Fruit fly (Drosophila melanogaster) whole organism, embryonic: ENCODE data around the gene Taf10.

ENCODE experiments used
- Bgb ChIP-seq: fragments of 200-800 bp; sonication (Bioruptor generic); IDR thresholded peaks from 2 replicates; pipeline ENCODE4 v1.3.6; 2022; ENCODE audit warnings: missing biosample characterization, missing genetic modification characterization; ENCODE audit not compliant: partially characterized antibody
- CG10209 ChIP-seq: fragments of 200-800 bp; sonication (Bioruptor generic); optimal IDR thresholded peaks from 3 replicates; lab custom pipeline; 2017; ENCODE audit warnings: missing biosample characterization, mild to moderate bottlenecking, missing genetic modification characterization, missing genetic modification reagents
- CG10274 ChIP-seq: fragments of 200-800 bp; sonication (Bioruptor generic); optimal IDR thresholded peaks from 3 replicates; lab custom pipeline; 2017; ENCODE audit warnings: missing biosample characterization, mild to moderate bottlenecking, missing genetic modification characterization
- CG10431 ChIP-seq: fragments of 200-800 bp; sonication (Bioruptor generic); optimal IDR thresholded peaks from 3 replicates; lab custom pipeline; 2018; ENCODE audit warnings: missing biosample characterization, mild to moderate bottlenecking, missing genetic modification characterization
- CG12391 ChIP-seq: fragments of 200-800 bp; sonication (Bioruptor generic); optimal IDR thresholded peaks from 3 replicates; lab custom pipeline; 2018; ENCODE audit warnings: missing biosample characterization, mild to moderate bottlenecking, missing genetic modification characterization, moderate library complexity
- CG13775 ChIP-seq: fragments of 200-800 bp; sonication (Bioruptor generic); optimal IDR thresholded peaks from 3 replicates; lab custom pipeline; 2017; ENCODE audit warnings: missing biosample characterization, mild to moderate bottlenecking, missing genetic modification characterization
- CG13894 ChIP-seq: fragments of 200-800 bp; sonication (Bioruptor generic); optimal IDR thresholded peaks from 3 replicates; lab custom pipeline; 2018; ENCODE audit warnings: missing biosample characterization, mild to moderate bottlenecking, missing genetic modification characterization, moderate library complexity
- CG15269 ChIP-seq: fragments of 200-800 bp; sonication (Bioruptor generic); optimal IDR thresholded peaks from 2 replicates; lab custom pipeline; 2018; ENCODE audit warnings: missing biosample characterization, mild to moderate bottlenecking, missing genetic modification characterization, moderate library complexity
- CG16779 ChIP-seq: fragments of 200-800 bp; sonication (Bioruptor generic); IDR thresholded peaks from 2 replicates; pipeline ENCODE4 v1.3.6; 2022; ENCODE audit warnings: missing biosample characterization, missing genetic modification characterization
- CG16813 ChIP-seq: fragments of 200-800 bp; sonication (Bioruptor generic); IDR thresholded peaks from 3 replicates; pipeline ENCODE4 v1.3.6; 2022; ENCODE audit warnings: missing biosample characterization, missing genetic modification characterization; ENCODE audit not compliant: partially characterized antibody
- CG2116 ChIP-seq: fragments of 200-800 bp; sonication (Bioruptor generic); optimal IDR thresholded peaks from 3 replicates; lab custom pipeline; 2018; ENCODE audit warnings: missing biosample characterization, mild to moderate bottlenecking, missing genetic modification characterization
- CG2120 ChIP-seq: fragments of 200-800 bp; sonication (Bioruptor generic); optimal IDR thresholded peaks from 3 replicates; lab custom pipeline; 2016; ENCODE audit warnings: missing biosample characterization, missing genetic modification characterization
- CG3838 ChIP-seq: fragments of 200-800 bp; sonication (Bioruptor generic); optimal IDR thresholded peaks from 3 replicates; lab custom pipeline; 2016; ENCODE audit warnings: missing biosample characterization, missing genetic modification characterization
- CG3847 ChIP-seq: fragments of 200-800 bp; sonication (Bioruptor generic); IDR thresholded peaks from 2 replicates; pipeline ENCODE4 v1.3.6; 2022; ENCODE audit warnings: missing biosample characterization, missing genetic modification characterization
- CG6175 ChIP-seq: fragments of 200-800 bp; sonication (Bioruptor generic); IDR thresholded peaks from 3 replicates; pipeline ENCODE4 v1.3.6; 2022; ENCODE audit warnings: missing biosample characterization, missing genetic modification characterization
- CG7372 ChIP-seq: fragments of 200-800 bp; sonication (Bioruptor generic); IDR thresholded peaks from 2 replicates; pipeline ENCODE4 v1.3.6; 2022; ENCODE audit warnings: missing biosample characterization, missing genetic modification characterization
- CG7786 ChIP-seq: fragments of 200-800 bp; sonication (Bioruptor generic); optimal IDR thresholded peaks from 2 replicates; lab custom pipeline; 2016; ENCODE audit warnings: missing biosample characterization, missing genetic modification characterization
- CG7839 ChIP-seq: fragments of 200-800 bp; sonication (Bioruptor generic); optimal IDR thresholded peaks from 3 replicates; lab custom pipeline; 2018; ENCODE audit warnings: missing biosample characterization, mild to moderate bottlenecking, missing genetic modification characterization, moderate library complexity
- CG9932 ChIP-seq: fragments of 200-800 bp; sonication (Bioruptor generic); IDR thresholded peaks from 2 replicates; pipeline ENCODE4 v1.3.6; 2022; ENCODE audit warnings: missing biosample characterization, missing genetic modification characterization
- ERR ChIP-seq: fragments of 200-800 bp; sonication (Bioruptor generic); optimal IDR thresholded peaks from 2 replicates; lab custom pipeline; 2016; ENCODE audit warnings: missing biosample characterization, missing genetic modification characterization
- Ets65A ChIP-seq: fragments of 200-800 bp; sonication (Bioruptor generic); peaks from one replicate; lab custom pipeline; 2016; ENCODE audit warnings: missing biosample characterization, missing genetic modification characterization
- Fer1 ChIP-seq: fragments of 200-800 bp; sonication (Bioruptor generic); optimal IDR thresholded peaks from 2 replicates; lab custom pipeline; 2017; ENCODE audit warnings: missing biosample characterization, mild to moderate bottlenecking, missing genetic modification characterization
- HLH4C ChIP-seq: fragments of 200-800 bp; sonication (Bioruptor generic); IDR thresholded peaks from 3 replicates; pipeline ENCODE4 v1.3.6; 2022; ENCODE audit warnings: missing biosample characterization, missing genetic modification characterization; ENCODE audit not compliant: partially characterized antibody
- NK7.1 ChIP-seq: fragments of 200-800 bp; sonication (Bioruptor generic); optimal IDR thresholded peaks from 3 replicates; lab custom pipeline; 2016; ENCODE audit warnings: missing biosample characterization, missing genetic modification characterization
- Nf-YA ChIP-seq: fragments of 200-800 bp; sonication (Bioruptor generic); IDR thresholded peaks from 2 replicates; pipeline ENCODE4 v1.3.6; 2022; ENCODE audit warnings: missing biosample characterization, missing genetic modification characterization
- Pdp1 ChIP-seq, 2 experiments: fragments of 200-800 bp; sonication (Bioruptor generic); optimal IDR thresholded peaks; 3 replicates each; lab custom pipeline; 2016; ENCODE audit warnings: missing biosample characterization in 2 of 2, missing genetic modification characterization in 2 of 2, mild to moderate bottlenecking in 1 of 2, moderate library complexity in 1 of 2
- ab ChIP-seq: fragments of 200-800 bp; sonication (Bioruptor generic); optimal IDR thresholded peaks from 2 replicates; lab custom pipeline; 2016; ENCODE audit warnings: missing biosample characterization, missing genetic modification characterization
- cg ChIP-seq: fragments of 200-800 bp; sonication (Bioruptor generic); optimal IDR thresholded peaks from 3 replicates; lab custom pipeline; 2019; ENCODE audit warnings: missing biosample characterization, mild to moderate bottlenecking, missing genetic modification characterization, moderate library complexity
- chm ChIP-seq: fragments of 200-800 bp; sonication (Bioruptor generic); IDR thresholded peaks from 2 replicates; pipeline ENCODE4 v1.3.6; 2022; ENCODE audit warnings: missing biosample characterization, missing genetic modification characterization
- corto ChIP-seq: fragments of 200-800 bp; sonication (Bioruptor generic); optimal IDR thresholded peaks from 2 replicates; lab custom pipeline; 2016; ENCODE audit warnings: missing biosample characterization, mild to moderate bottlenecking, missing genetic modification characterization, moderate library complexity
- dan ChIP-seq: fragments of 200-800 bp; sonication (Bioruptor generic); IDR thresholded peaks from 2 replicates; pipeline ENCODE4 v1.3.6; 2022; ENCODE audit warnings: missing biosample characterization, missing genetic modification characterization
- disco-r ChIP-seq: fragments of 200-800 bp; sonication (Bioruptor generic); optimal IDR thresholded peaks from 2 replicates; lab custom pipeline; 2016; ENCODE audit warnings: missing biosample characterization, missing genetic modification characterization
- eyg ChIP-seq: fragments of 200-800 bp; sonication (Bioruptor generic); optimal IDR thresholded peaks from 3 replicates; lab custom pipeline; 2016; ENCODE audit warnings: missing biosample characterization, missing genetic modification characterization
- gce ChIP-seq: fragments of 200-800 bp; sonication (Bioruptor generic); IDR thresholded peaks from 3 replicates; pipeline ENCODE4 v1.3.6; 2022; ENCODE audit warnings: missing biosample characterization, missing genetic modification characterization
- grau ChIP-seq: fragments of 200-800 bp; optimal IDR thresholded peaks from 3 replicates; lab custom pipeline; 2019; ENCODE audit warnings: missing biosample characterization, mild to moderate bottlenecking, missing genetic modification characterization, moderate library complexity
- her ChIP-seq: fragments of 200-800 bp; sonication (Bioruptor generic); optimal IDR thresholded peaks from 2 replicates; lab custom pipeline; 2016; ENCODE audit warnings: missing biosample characterization, missing genetic modification characterization
- hth ChIP-seq: fragments of >200 bp; optimal IDR thresholded peaks from 2 replicates; lab custom pipeline; 2017; ENCODE audit warnings: inconsistent platforms
- jing ChIP-seq: fragments of 200-800 bp; sonication (Bioruptor generic); optimal IDR thresholded peaks from 2 replicates; lab custom pipeline; 2018; ENCODE audit warnings: missing biosample characterization, mild to moderate bottlenecking, missing genetic modification characterization
- lbe ChIP-seq: fragments of 200-800 bp; sonication (Bioruptor generic); optimal IDR thresholded peaks from 2 replicates; lab custom pipeline; 2016; ENCODE audit warnings: missing biosample characterization, mild to moderate bottlenecking, missing genetic modification characterization
- otp ChIP-seq: fragments of 200-800 bp; sonication (Bioruptor generic); IDR thresholded peaks from 3 replicates; pipeline ENCODE4, ENCODE4 v1.3.6; 2022; ENCODE audit warnings: missing biosample characterization, missing genetic modification characterization
- prd ChIP-seq, 3 experiments: fragments of >200 bp in 2 of 3; fragments of 200-800 bp in 1 of 3; sonication (Bioruptor generic) in 1 of 3; optimal IDR thresholded peaks in 2 of 3; IDR thresholded peaks in 1 of 3; 2 replicates in 2 of 3; 3 replicates in 1 of 3; pipeline versions ENCODE4 v1.3.6 to Lab custom; 2017 to 2022; ENCODE audit warnings: missing biosample characterization in 1 of 3, missing genetic modification characterization in 1 of 3
- pros ChIP-seq: fragments of 200-800 bp; sonication (Bioruptor generic); optimal IDR thresholded peaks from 3 replicates; lab custom pipeline; 2019; ENCODE audit warnings: missing biosample characterization, mild to moderate bottlenecking, missing genetic modification characterization, moderate library complexity
- rib ChIP-seq: fragments of 200-800 bp; sonication (Bioruptor generic); IDR thresholded peaks from 2 replicates; pipeline ENCODE4 v1.3.6; 2022; ENCODE audit warnings: missing biosample characterization, missing genetic modification characterization
- sob ChIP-seq: fragments of 200-800 bp; sonication (Bioruptor generic); IDR thresholded peaks from 2 replicates; pipeline ENCODE4 v1.3.6; 2022; ENCODE audit warnings: missing biosample characterization, missing genetic modification characterization
- sqz ChIP-seq: fragments of 200-800 bp; sonication (Bioruptor generic); optimal IDR thresholded peaks from 3 replicates; lab custom pipeline; 2018; ENCODE audit warnings: missing biosample characterization, mild to moderate bottlenecking, missing genetic modification characterization
- sr ChIP-seq: fragments of 200-800 bp; sonication (Bioruptor generic); IDR thresholded peaks from 3 replicates; pipeline ENCODE4 v1.3.6; 2022; ENCODE audit warnings: missing biosample characterization, missing genetic modification characterization
- tgo ChIP-seq: fragments of 200-800 bp; sonication (Bioruptor generic); IDR thresholded peaks from 3 replicates; pipeline ENCODE4 v1.3.6; 2022; ENCODE audit warnings: missing biosample characterization, missing genetic modification characterization
- tio ChIP-seq: fragments of 200-800 bp; sonication (Bioruptor generic); optimal IDR thresholded peaks from 2 replicates; lab custom pipeline; 2017; ENCODE audit warnings: missing biosample characterization, missing genetic modification characterization, inconsistent platforms
- tup ChIP-seq: fragments of 200-800 bp; sonication (Bioruptor generic); optimal IDR thresholded peaks from 2 replicates; lab custom pipeline; 2016; ENCODE audit warnings: missing biosample characterization, mild to moderate bottlenecking, missing genetic modification characterization, moderate library complexity
- twi ChIP-seq: fragments of 200-800 bp; optimal IDR thresholded peaks from 2 replicates; lab custom pipeline; 2019; ENCODE audit warnings: missing biosample characterization, mild to moderate bottlenecking, missing genetic modification characterization, moderate library complexity
- tx ChIP-seq: fragments of 200-800 bp; sonication (Bioruptor generic); optimal IDR thresholded peaks from 2 replicates; lab custom pipeline; 2016; ENCODE audit warnings: missing biosample characterization, missing genetic modification characterization
- zen ChIP-seq: fragments of 200-800 bp; sonication (Bioruptor generic); optimal IDR thresholded peaks from 3 replicates; lab custom pipeline; 2018; ENCODE audit warnings: missing biosample characterization, mild to moderate bottlenecking, missing genetic modification characterization, moderate library complexity

The Taf10 gene

DNA sequence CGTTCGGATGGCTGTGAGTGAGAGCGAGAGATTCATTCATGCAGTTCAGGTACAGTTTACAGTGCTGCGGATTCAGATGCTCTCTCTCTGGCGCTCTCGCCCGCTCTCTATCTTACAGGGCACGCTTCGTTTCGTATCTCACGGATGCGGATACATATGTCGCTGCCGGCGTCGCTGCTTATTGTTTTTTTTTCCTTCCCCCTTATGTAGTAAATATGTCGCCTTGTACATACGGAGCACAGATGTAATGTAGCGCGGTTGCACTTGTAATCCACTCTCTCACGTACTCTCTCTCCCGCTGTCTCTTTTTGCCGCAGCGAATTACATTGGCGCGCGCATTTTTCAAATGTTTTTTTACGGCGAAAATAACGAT, 12.4 kb upstream of the Taf10 start (continued):
- peak; percentile 86 for TF ChIP-seq pros (GFP tag; lab: Kevin White, UChicago)
- no peak for TF ChIP-seq CG10431
- no peak for TF ChIP-seq disco-r (GFP tag; lab: Kevin White, UChicago)
- TF ChIP-seq CG10274 (GFP tag; lab: Kevin White, UChicago), result no peak
- TF ChIP-seq Ets65A (GFP tag; lab: Kevin White, UChicago), result no peak
- no peak for TF ChIP-seq CG3838 (GFP tag; lab: Kevin White, UChicago)
- TF ChIP-seq CG13894 (tag; lab: Kevin White, UChicago), result no peak
- TF ChIP-seq eyg (GFP tag; lab: Kevin White, UChicago), result no peak
- no peak for TF ChIP-seq sob (GFP tag; lab: Robert Waterston, UW)
- no peak for TF ChIP-seq CG3847 (GFP tag; lab: Robert Waterston, UW)
- no peak for TF ChIP-seq Nf-YA
- TF ChIP-seq hth (lab: Kevin White, UChicago), result no peak
- no peak for TF ChIP-seq jing
- TF ChIP-seq Fer1 (GFP tag; lab: Kevin White, UChicago), result peak; percentile 13
- no peak for TF ChIP-seq otp (GFP tag; lab: Robert Waterston, UW)
- TF ChIP-seq CG10209 (GFP tag; lab: Kevin White, UChicago), result no peak
- peak; percentile 57 for TF ChIP-seq twi (tag; lab: Kevin White, UChicago)
- no peak for TF ChIP-seq rib (GFP tag; lab: Robert Waterston, UW)
- TF ChIP-seq dan (GFP tag; lab: Robert Waterston, UW), result no peak
- no peak for TF ChIP-seq tio (GFP tag; lab: Kevin White, UChicago)
- TF ChIP-seq CG16813 (GFP tag; lab: Robert Waterston, UW), result no peak
- TF ChIP-seq chm (GFP tag; lab: Robert Waterston, UW), result no peak
- no peak for TF ChIP-seq Bgb (GFP tag; lab: Robert Waterston, UW)
- TF ChIP-seq Pdp1 (GFP tag; optimal IDR thresholded peaks at IDR 0.05; lab: Kevin White, UChicago), result peak in 1 of 2 experiments; percentile 14
- no peak for TF ChIP-seq ERR
- no peak for TF ChIP-seq CG9932 (GFP tag; lab: Robert Waterston, UW)
- peak; percentile 98 for TF ChIP-seq sqz (GFP tag; lab: Kevin White, UChicago)
- TF ChIP-seq CG13775 (GFP tag; lab: Kevin White, UChicago), result no peak
- TF ChIP-seq CG7372 (GFP tag; lab: Robert Waterston, UW), result no peak
- TF ChIP-seq prd (optimal IDR thresholded peaks at IDR 0.05; lab: Kevin White, UChicago), result no peak
- TF ChIP-seq prd (GFP tag; IDR thresholded peaks at IDR 0.05; lab: Robert Waterston, UW), result no peak
- no peak for TF ChIP-seq CG12391 (tag; lab: Kevin White, UChicago)
- TF ChIP-seq HLH4C (GFP tag; lab: Robert Waterston, UW), result no peak
- no peak for TF ChIP-seq CG7786
- no peak for TF ChIP-seq grau (tag; lab: Kevin White, UChicago)
- no peak for TF ChIP-seq her (GFP tag; lab: Kevin White, UChicago)
- TF ChIP-seq tup (GFP tag; lab: Kevin White, UChicago), result no peak
- peak; percentile 38 for TF ChIP-seq cg (GFP tag; lab: Kevin White, UChicago)
- no peak for TF ChIP-seq ab (GFP tag; lab: Kevin White, UChicago)
- TF ChIP-seq CG16779 (GFP tag; lab: Robert Waterston, UW), result no peak
- TF ChIP-seq gce, result no peak
- TF ChIP-seq lbe (GFP tag; lab: Kevin White, UChicago), result peak; percentile 84
- no peak for TF ChIP-seq CG7839 (tag; lab: Kevin White, UChicago)
- no peak for TF ChIP-seq sr (GFP tag; lab: Robert Waterston, UW)
- no peak for TF ChIP-seq tgo (GFP tag; lab: Robert Waterston, UW)
- TF ChIP-seq CG6175 (GFP tag; lab: Robert Waterston, UW), result no peak
- TF ChIP-seq CG15269 (tag; lab: Kevin White, UChicago), result no peak
- TF ChIP-seq CG2120 (GFP tag; lab: Kevin White, UChicago), result no peak
- no peak for TF ChIP-seq CG2116 (GFP tag; lab: Kevin White, UChicago)
- no peak for TF ChIP-seq zen (tag; lab: Kevin White, UChicago)
- peak; percentile 63 for TF ChIP-seq corto (GFP tag; lab: Kevin White, UChicago)
- TF ChIP-seq NK7.1 (GFP tag; lab: Kevin White, UChicago), result no peak
- TF ChIP-seq tx, result no peak
